Worm (Caenorhabditis elegans) whole organism, young adult: ENCODE data around the gene C06A1.3.

Source experiments
- D2030.7 ChIP-seq: fragments of 200-800 bp; sonication (Bioruptor generic); IDR thresholded peaks from 2 replicates; pipeline ENCODE4 v1.3.6; 2022; ENCODE audit warnings: missing genetic modification reagents, missing genetic modification characterization, missing compliant biosample characterization
- F22D6.2 ChIP-seq: sonication (generic microtip); optimal IDR thresholded peaks from 2 replicates; lab custom pipeline; 2016; ENCODE audit warnings: mild to moderate bottlenecking, missing genetic modification characterization, missing compliant biosample characterization
- F37B4.10 ChIP-seq: fragments of 200-800 bp; sonication (Bioruptor generic); IDR thresholded peaks from 2 replicates; pipeline ENCODE4 v1.3.6; 2022; ENCODE audit warnings: missing genetic modification characterization, missing compliant biosample characterization
- F39B2.1 ChIP-seq: fragments of 200-800 bp; sonication (Bioruptor generic); IDR thresholded peaks from 2 replicates; pipeline ENCODE4 v1.3.6; 2022; ENCODE audit warnings: missing genetic modification reagents, missing genetic modification characterization, missing compliant biosample characterization
- F57A8.1 ChIP-seq: fragments of 200-800 bp; sonication (Bioruptor generic); optimal IDR thresholded peaks from 2 replicates; lab custom pipeline; 2018; ENCODE audit warnings: mild to moderate bottlenecking, missing genetic modification characterization, moderate library complexity, missing compliant biosample characterization
- K11D2.4 ChIP-seq: fragments of 200-800 bp; sonication (Bioruptor generic); IDR thresholded peaks from 2 replicates; pipeline ENCODE4 v1.3.6; 2022; ENCODE audit warnings: missing genetic modification reagents, missing genetic modification characterization, missing compliant biosample characterization
- T07F8.4 ChIP-seq: sonication (generic microtip); optimal IDR thresholded peaks from 2 replicates; lab custom pipeline; 2016; ENCODE audit warnings: mild to moderate bottlenecking, missing genetic modification characterization, moderate library complexity, missing compliant biosample characterization
- T26A5.8 ChIP-seq: sonication (generic microtip); optimal IDR thresholded peaks from 2 replicates; lab custom pipeline; 2016; ENCODE audit warnings: missing genetic modification characterization, missing compliant biosample characterization
- Y53F4B.3 ChIP-seq: fragments of 200-800 bp; sonication (Bioruptor generic); IDR thresholded peaks from 2 replicates; pipeline ENCODE4 v1.3.6; 2022; ENCODE audit warnings: missing genetic modification reagents, missing genetic modification characterization, missing compliant biosample characterization
- Y53G8AR.9 ChIP-seq: fragments of 200-800 bp; sonication (Bioruptor generic); conservative IDR thresholded peaks from 2 replicates; pipeline ENCODE4 v1.3.6; 2022; ENCODE audit warnings: missing genetic modification reagents, missing genetic modification characterization, missing compliant biosample characterization
- Y67H2A.10 ChIP-seq: fragments of 200-800 bp; sonication (Bioruptor generic); conservative IDR thresholded peaks from 2 replicates; pipeline ENCODE4 v1.3.6; 2022; ENCODE audit warnings: missing genetic modification reagents, missing genetic modification characterization, missing compliant biosample characterization
- Y79H2A.3 ChIP-seq: fragments of 200-800 bp; sonication (Bioruptor generic); conservative IDR thresholded peaks from 2 replicates; pipeline ENCODE4 v1.3.6; 2022; ENCODE audit warnings: missing genetic modification reagents, missing genetic modification characterization, missing compliant biosample characterization
- akir-1 ChIP-seq: fragments of 200-800 bp; sonication (Bioruptor generic); optimal IDR thresholded peaks from 2 replicates; lab custom pipeline; 2018; ENCODE audit warnings: mild to moderate bottlenecking, missing genetic modification characterization, moderate library complexity, missing compliant biosample characterization
- ama-1 ChIP-seq, 3 experiments: fragments of 150-350 bp in 1 of 3; sonication (generic microtip) in 2 of 3; optimal IDR thresholded peaks; 2 replicates each; lab custom pipeline; 2014 to 2018; ENCODE audit warnings: missing biosample characterization in 2 of 3, missing genetic modification characterization in 2 of 3, missing genetic modification reagents in 2 of 3
- attf-5 ChIP-seq: fragments of 200-800 bp; sonication (Bioruptor generic); optimal IDR thresholded peaks from 2 replicates; lab custom pipeline; 2018; ENCODE audit warnings: mild to moderate bottlenecking, missing genetic modification characterization, missing compliant biosample characterization
- attf-6 ChIP-seq: fragments of 200-800 bp; sonication (Bioruptor generic); IDR thresholded peaks from 2 replicates; pipeline ENCODE4 v1.3.6; 2022; ENCODE audit warnings: missing genetic modification reagents, missing genetic modification characterization, missing compliant biosample characterization
- bed-2 ChIP-seq: fragments of 200-800 bp; sonication (Bioruptor generic); IDR thresholded peaks from 2 replicates; pipeline ENCODE4 v1.3.6; 2022; ENCODE audit warnings: missing genetic modification reagents, missing genetic modification characterization, missing compliant biosample characterization
- ceh-40 ChIP-seq: fragments of 200-800 bp; sonication (Bioruptor generic); IDR thresholded peaks from 2 replicates; pipeline ENCODE4 v1.3.6; 2022; ENCODE audit warnings: missing genetic modification characterization, missing compliant biosample characterization
- chd-7 ChIP-seq: sonication (generic microtip); optimal IDR thresholded peaks from 2 replicates; lab custom pipeline; 2016; ENCODE audit warnings: mild to moderate bottlenecking, missing genetic modification characterization, moderate library complexity, missing compliant biosample characterization
- die-1 ChIP-seq: sonication (generic microtip); optimal IDR thresholded peaks from 2 replicates; lab custom pipeline; 2016; ENCODE audit warnings: missing genotype, mild to moderate bottlenecking, missing genetic modification characterization, missing compliant biosample characterization
- efl-1 ChIP-seq: fragments of 150-350 bp; optimal IDR thresholded peaks from 2 replicates; lab custom pipeline; 2014; ENCODE audit warnings: missing biosample characterization, missing genetic modification reagents, missing genetic modification characterization
- egrh-3 ChIP-seq: fragments of 200-800 bp; sonication (Bioruptor generic); IDR thresholded peaks from 2 replicates; pipeline ENCODE4 v1.3.6; 2022; ENCODE audit warnings: missing genetic modification reagents, missing genetic modification characterization, missing compliant biosample characterization
- ekl-4 ChIP-seq: fragments of 200-800 bp; sonication (Bioruptor generic); IDR thresholded peaks from 2 replicates; pipeline ENCODE4 v1.3.6; 2022; ENCODE audit warnings: missing genetic modification reagents, missing genetic modification characterization, missing compliant biosample characterization
- gei-17 ChIP-seq: fragments of 200-800 bp; sonication (Bioruptor generic); optimal IDR thresholded peaks from 2 replicates; lab custom pipeline; 2018; ENCODE audit warnings: mild to moderate bottlenecking, missing genetic modification characterization, missing compliant biosample characterization
- hlh-12 ChIP-seq: sonication (generic microtip); optimal IDR thresholded peaks from 2 replicates; lab custom pipeline; 2016; ENCODE audit warnings: missing genetic modification characterization, missing compliant biosample characterization
- hrde-1 ChIP-seq: sonication (generic microtip); optimal IDR thresholded peaks from 2 replicates; lab custom pipeline; 2016; ENCODE audit warnings: missing genetic modification characterization, mild to moderate bottlenecking, missing compliant biosample characterization, moderate library complexity, missing genotype, missing genetic modification reagents, borderline replicate concordance
- let-607 ChIP-seq, 2 experiments: fragments of 200-800 bp in 1 of 2; sonication (Bioruptor generic) in 1 of 2; sonication (generic microtip) in 1 of 2; optimal IDR thresholded peaks; 2 replicates each; lab custom pipeline; 2016 to 2018; ENCODE audit warnings: mild to moderate bottlenecking in 2 of 2, missing compliant biosample characterization in 2 of 2, missing genetic modification characterization in 2 of 2, moderate library complexity in 2 of 2, missing genotype in 1 of 2
- lin-26 ChIP-seq: fragments of 200-800 bp; sonication (Bioruptor generic); IDR thresholded peaks from 2 replicates; pipeline ENCODE4 v1.3.6; 2022; ENCODE audit warnings: missing genetic modification reagents, missing genetic modification characterization, missing compliant biosample characterization
- lin-35 ChIP-seq, 3 experiments: fragments of 150-350 bp in 2 of 3; sonication (generic microtip) in 1 of 3; optimal IDR thresholded peaks; 2 replicates each; lab custom pipeline; 2014 to 2018; ENCODE audit warnings: missing biosample characterization in 3 of 3, missing genetic modification characterization in 3 of 3, missing genetic modification reagents in 3 of 3
- lin-54 ChIP-seq: fragments of 200-800 bp; sonication (Bioruptor generic); optimal IDR thresholded peaks from 2 replicates; lab custom pipeline; 2018; ENCODE audit warnings: mild to moderate bottlenecking, missing genetic modification characterization, missing compliant biosample characterization
- lsl-1 ChIP-seq: fragments of 200-800 bp; sonication (Bioruptor generic); optimal IDR thresholded peaks from 2 replicates; lab custom pipeline; 2018; ENCODE audit warnings: mild to moderate bottlenecking, missing genetic modification characterization, moderate library complexity, missing compliant biosample characterization
- nfya-1 ChIP-seq: sonication (generic microtip); optimal IDR thresholded peaks from 2 replicates; lab custom pipeline; 2017; ENCODE audit warnings: antibody characterized with exemption, missing compliant biosample characterization, missing genetic modification characterization, borderline replicate concordance; ENCODE audit not compliant: insufficient read depth
- nfyb-1 ChIP-seq: fragments of 200-800 bp; sonication (Bioruptor generic); IDR thresholded peaks from 2 replicates; pipeline ENCODE4 v1.3.6; 2022; ENCODE audit warnings: missing genetic modification reagents, missing genetic modification characterization, missing compliant biosample characterization
- nhr-179 ChIP-seq: sonication (generic microtip); optimal IDR thresholded peaks from 2 replicates; lab custom pipeline; 2016; ENCODE audit warnings: mild to moderate bottlenecking, missing genetic modification characterization, missing compliant biosample characterization
- pbrm-1 ChIP-seq: fragments of 200-800 bp; sonication (Bioruptor generic); IDR thresholded peaks from 2 replicates; pipeline ENCODE4 v1.3.6; 2022; ENCODE audit warnings: missing genetic modification reagents, missing genetic modification characterization, missing compliant biosample characterization
- pha-4 ChIP-seq: fragments of 150-350 bp; sonication (generic microtip); optimal IDR thresholded peaks from 2 replicates; lab custom pipeline; 2014; ENCODE audit warnings: missing biosample characterization, missing genetic modification reagents, missing genetic modification characterization
- repo-1 ChIP-seq: sonication (generic microtip); optimal IDR thresholded peaks from 2 replicates; lab custom pipeline; 2017; ENCODE audit warnings: mild to moderate bottlenecking, missing genetic modification characterization, missing compliant biosample characterization
- rpc-1 ChIP-seq, 2 experiments: fragments of 150-350 bp in 1 of 2; sonication (generic microtip) in 1 of 2; optimal IDR thresholded peaks; 2 replicates each; lab custom pipeline; 2014 to 2018; ENCODE audit warnings: missing biosample characterization in 1 of 2, missing genetic modification characterization in 1 of 2, missing genetic modification reagents in 1 of 2, missing genotype in 1 of 2
- snpc-4 ChIP-seq, 5 experiments: fragments of 150-350 bp in 1 of 5; sonication (generic microtip) in 4 of 5; optimal IDR thresholded peaks; 2 replicates each; lab custom pipeline; 2014 to 2018; ENCODE audit warnings: missing genetic modification characterization in 5 of 5, missing biosample characterization in 3 of 5, antibody characterized with exemption in 2 of 5, mild to moderate bottlenecking in 2 of 5, missing compliant biosample characterization in 2 of 5, missing genotype in 2 of 5, moderate library complexity in 2 of 5, missing genetic modification reagents in 1 of 5
- ztf-26 ChIP-seq: sonication (generic microtip); optimal IDR thresholded peaks from 2 replicates; lab custom pipeline; 2017; ENCODE audit warnings: missing genetic modification characterization, missing compliant biosample characterization
- ztf-28 ChIP-seq: fragments of 200-800 bp; sonication (Bioruptor generic); IDR thresholded peaks from 2 replicates; pipeline ENCODE4 v1.3.6; 2022; ENCODE audit warnings: missing genetic modification reagents, missing genetic modification characterization, missing compliant biosample characterization

The C06A1.3 gene

ce11 chrII:10547803-10548693, 24.0 kb upstream of the C06A1.3 start (continued):
- TF ChIP-seq K11D2.4 (GFP tag; lab: Robert Waterston, UW) (no peak), ztf-26 (tag; lab: Kevin White, UChicago) (no peak), Y79H2A.3 (GFP tag; lab: Robert Waterston, UW) (no peak), egrh-3 (no peak), lsl-1 (no peak), ztf-28 (GFP tag; lab: Robert Waterston, UW) (0 out of 2 replicates have a peak, but pooled peaks have one; percentile 23), F57A8.1 (GFP tag; lab: Kevin White, UChicago) (no peak)

- TF ChIP-seq T07F8.4 (no peak), snpc-4 (GFP tag; optimal IDR thresholded peaks at IDR 0.05; lab: Kevin White, UChicago) (no peak), snpc-4 (tag; optimal IDR thresholded peaks at IDR 0.05; lab: Kevin White, UChicago) (peak; percentile 19 to 43 (median 23)), hlh-12 (tag; lab: Kevin White, UChicago) (no peak), hrde-1 (tag; lab: Kevin White, UChicago) (no peak), repo-1 (no peak), lin-26 (peak; percentile 74), nfya-1 (tag; lab: Kevin White, UChicago) (no peak), rpc-1 (optimal IDR thresholded peaks at IDR 0.05; lab: Kevin White, UChicago) (peak; percentile 2), rpc-1 (tag; optimal IDR thresholded peaks at IDR 0.05; lab: Kevin White, UChicago) (no peak), efl-1 (GFP tag; lab: Kevin White, UChicago) (no peak), attf-5 (GFP tag; lab: Kevin White, UChicago) (peak; percentile 63), D2030.7 (GFP tag; lab: Robert Waterston, UW) (no peak), nhr-179 (tag; lab: Kevin White, UChicago) (no peak), nfyb-1 (GFP tag; lab: Robert Waterston, UW) (peak; percentile 55; the same call in 1 of the 2 replicates), F39B2.1 (0 out of 2 replicates have a peak, but pooled peaks have one; percentile 33), lin-54 (peak; percentile 65), gei-17 (GFP tag; lab: Kevin White, UChicago) (no peak), attf-6 (peak; percentile 56; the same call in 1 of the 2 replicates), F22D6.2 (tag; lab: Kevin White, UChicago) (no peak), Y53G8AR.9 (GFP tag; lab: Robert Waterston, UW) (peak; percentile 71; the same call in 1 of the 2 replicates), akir-1 (GFP tag; lab: Kevin White, UChicago) (no peak), ekl-4 (GFP tag; lab: Robert Waterston, UW) (peak; percentile 57), let-607 (tag; optimal IDR thresholded peaks at IDR 0.05; lab: Kevin White, UChicago) (peak in 1 of 2 experiments; percentile 36), T26A5.8 (no peak), Y67H2A.10 (GFP tag; lab: Robert Waterston, UW) (peak; percentile 58; the same call in 1 of the 2 replicates), ama-1 (optimal IDR thresholded peaks at IDR 0.05; lab: Kevin White, UChicago) (peak; percentile 91), ama-1 (GFP tag; optimal IDR thresholded peaks at IDR 0.05; lab: Kevin White, UChicago) (no peak), pha-4 (tag; lab: Kevin White, UChicago) (no peak), ceh-40 (no peak), F37B4.10 (no peak), pbrm-1 (peak; percentile 59), Y53F4B.3 (GFP tag; lab: Robert Waterston, UW) (no peak), bed-2 (GFP tag; lab: Robert Waterston, UW) (no peak), die-1 (tag; lab: Kevin White, UChicago) (no peak), chd-7 (peak; percentile 67), lin-35 (GFP tag; optimal IDR thresholded peaks at IDR 0.05; lab: Kevin White, UChicago) (peak in 1 of 3 experiments; percentile 68)
Observed at ce11 chrII:10548778-10549671, 23.0 kb upstream of the C06A1.3 start.
